Fruit fly (Drosophila melanogaster): ENCODE data around the gene HisRS.

HisRS gene

DNA sequence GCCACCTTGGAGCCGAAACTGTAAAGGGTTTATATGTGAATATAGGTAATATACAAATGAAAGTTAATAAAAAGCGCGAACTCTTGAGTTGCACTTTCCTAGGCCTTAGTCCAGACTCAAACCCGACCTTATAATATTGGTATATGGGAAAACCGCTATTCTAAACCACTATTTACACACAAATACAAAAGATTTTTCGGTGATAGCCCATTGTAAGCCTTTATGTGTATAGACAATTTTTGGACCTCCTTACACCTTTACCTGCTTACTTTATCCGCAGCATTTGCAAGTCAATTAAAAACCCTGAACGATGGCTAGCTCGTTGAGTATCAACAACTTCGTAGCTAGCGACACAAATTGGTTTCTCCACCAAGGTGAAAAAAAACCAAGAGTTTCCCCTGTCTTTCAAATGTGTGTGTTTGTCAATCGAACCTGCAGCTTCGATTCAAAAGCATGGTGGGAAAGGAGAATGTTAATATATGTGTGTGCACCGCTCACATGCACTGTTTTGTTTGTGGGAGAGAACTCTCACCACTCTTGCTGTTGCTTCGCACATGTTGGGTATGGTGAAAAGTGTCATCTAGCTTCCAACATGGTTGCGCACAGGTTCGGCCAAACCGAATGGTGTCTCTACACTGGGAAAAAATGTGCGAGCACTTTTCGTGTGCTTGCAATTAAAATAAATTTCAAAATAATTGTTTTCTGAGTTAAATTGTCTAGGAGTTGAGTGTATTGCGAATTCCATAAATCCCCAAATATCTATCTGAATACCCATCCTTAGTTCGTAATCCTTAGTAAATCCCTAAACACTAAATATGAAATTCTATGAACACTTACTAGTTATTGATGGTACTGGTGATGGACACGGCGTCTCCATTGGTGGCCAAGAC, 8.3 kb upstream of the HisRS start (continued):
- TF ChIP-seq Deaf1 (tag; optimal IDR thresholded peaks at IDR 0.05) = peak; percentile 36
- TF ChIP-seq CG5953 (GFP tag; IDR thresholded peaks at IDR 0.05) = peak; percentile 78
- TF ChIP-seq MESR4 (GFP tag; optimal IDR thresholded peaks at IDR 0.05) = peak; percentile 10
- peak; percentile 91 for TF ChIP-seq HLH3B (GFP tag; IDR thresholded peaks at IDR 0.05)
- TF ChIP-seq tup (GFP tag; optimal IDR thresholded peaks at IDR 0.05) = peak; percentile 16
- peak; percentile 52 for TF ChIP-seq CG12942 (GFP tag; optimal IDR thresholded peaks at IDR 0.05)
- TF ChIP-seq CG2199 (GFP tag; IDR thresholded peaks at IDR 0.05) = peak; percentile 77
- TF ChIP-seq CG6272 (GFP tag; IDR thresholded peaks at IDR 0.05) = no peak
- TF ChIP-seq salm (tag; optimal IDR thresholded peaks at IDR 0.05) = peak; percentile 41
- no peak for TF ChIP-seq C15 (GFP tag; IDR thresholded peaks at IDR 0.05)
- peak; percentile 60 for TF ChIP-seq mam (GFP tag; optimal IDR thresholded peaks at IDR 0.05)
- peak; percentile 78 for TF ChIP-seq chn (GFP tag; optimal IDR thresholded peaks at IDR 0.05)
- TF ChIP-seq knrl (GFP tag; IDR thresholded peaks at IDR 0.05; ENCODE audit: partially characterized antibody) = no peak
- peak; percentile 42; the same call in 1 of the 2 replicates for TF ChIP-seq Nf-YA (GFP tag; IDR thresholded peaks at IDR 0.05)
- peak; percentile 60 for TF ChIP-seq CG9609 (GFP tag; optimal IDR thresholded peaks at IDR 0.05)
- peak; percentile 60 for TF ChIP-seq CG13123 (GFP tag; optimal IDR thresholded peaks at IDR 0.05)
- TF ChIP-seq Antp (GFP tag; optimal IDR thresholded peaks at IDR 0.05) = peak; percentile 81
- TF ChIP-seq Hr39 (optimal IDR thresholded peaks at IDR 0.05) = no peak
- no peak for TF ChIP-seq CG10543 (GFP tag; optimal IDR thresholded peaks at IDR 0.05)
- TF ChIP-seq ara (GFP tag; IDR thresholded peaks at IDR 0.05) = peak; percentile 84
- peak; percentile 79 for TF ChIP-seq Six4 (GFP tag; optimal IDR thresholded peaks at IDR 0.05)
- peak; percentile 74 for TF ChIP-seq CG5245 (GFP tag; optimal IDR thresholded peaks at IDR 0.05)
- TF ChIP-seq HmgZ (tag; optimal IDR thresholded peaks at IDR 0.05) = peak; percentile 3
- TF ChIP-seq unc-4 (GFP tag; IDR thresholded peaks at IDR 0.05; ENCODE audit: partially characterized antibody) = no peak
- no peak for TF ChIP-seq lov (optimal IDR thresholded peaks at IDR 0.05)
- peak; percentile 87 for TF ChIP-seq lov (GFP tag; IDR thresholded peaks at IDR 0.05)
- TF ChIP-seq repo (GFP tag; optimal IDR thresholded peaks at IDR 0.05) = peak; percentile 74
- TF ChIP-seq zfh2 (GFP tag; optimal IDR thresholded peaks at IDR 0.05) = peak; percentile 56
- no peak for TF ChIP-seq CG31388 (GFP tag; optimal IDR thresholded peaks at IDR 0.05)
- peak; percentile 5 for TF ChIP-seq oc (tag; optimal IDR thresholded peaks at IDR 0.05)
- TF ChIP-seq Kr (GFP tag; optimal IDR thresholded peaks at IDR 0.05) = no peak
- peak; percentile 61 for TF ChIP-seq Max (GFP tag; optimal IDR thresholded peaks at IDR 0.05)
- TF ChIP-seq sim (GFP tag; IDR thresholded peaks at IDR 0.05) = peak; percentile 55
- TF ChIP-seq hth (optimal IDR thresholded peaks at IDR 0.05) = no peak
- TF ChIP-seq NfI (GFP tag; optimal IDR thresholded peaks at IDR 0.05) = peak; percentile 67
- peak in 1 of 2 experiments; percentile 21 for TF ChIP-seq crp (GFP tag; optimal IDR thresholded peaks at IDR 0.05)
- peak; percentile 69 for TF ChIP-seq NFAT (GFP tag; IDR thresholded peaks at IDR 0.05)
- TF ChIP-seq CG4854 (GFP tag; optimal IDR thresholded peaks at IDR 0.05) = peak; percentile 68
- no peak for TF ChIP-seq kni (GFP tag; optimal IDR thresholded peaks at IDR 0.05)
- TF ChIP-seq unpg (GFP tag; optimal IDR thresholded peaks at IDR 0.05) = peak; percentile 82
- no peak for TF ChIP-seq fd64A (GFP tag; optimal IDR thresholded peaks at IDR 0.05)
- no peak for TF ChIP-seq hbn (GFP tag; IDR thresholded peaks at IDR 0.05; ENCODE audit: partially characterized antibody)
- peak; percentile 83 for TF ChIP-seq CG6813 (GFP tag; optimal IDR thresholded peaks at IDR 0.05)
- TF ChIP-seq Fer3 (tag; optimal IDR thresholded peaks at IDR 0.05) = peak; percentile 67
- peak; percentile 75 for TF ChIP-seq pnt (GFP tag; optimal IDR thresholded peaks at IDR 0.05)
- no peak for TF ChIP-seq stwl (tag; optimal IDR thresholded peaks at IDR 0.05)
- TF ChIP-seq Atf-2 (GFP tag; optimal IDR thresholded peaks at IDR 0.05) = peak; percentile 78
- TF ChIP-seq al (GFP tag; IDR thresholded peaks at IDR 0.05) = peak; percentile 58; the same call in 1 of the 2 replicates
- TF ChIP-seq CG15514 (GFP tag; optimal IDR thresholded peaks at IDR 0.05) = peak; percentile 74
